Worm (Caenorhabditis elegans) whole organism, L2 larva: Measurements from ENCODE around the gene sec-20.

Experiments used
- C34F6.9 ChIP-seq: fragments of 150-350 bp; optimal IDR thresholded peaks from 2 replicates; lab custom pipeline; 2014; ENCODE audit warnings: missing biosample characterization, missing genetic modification characterization
- F13H6.1 ChIP-seq: sonication (generic microtip); optimal IDR thresholded peaks from 2 replicates; lab custom pipeline; 2016; ENCODE audit warnings: missing genetic modification characterization, missing compliant biosample characterization
- R02D3.7 ChIP-seq: fragments of 150-350 bp; optimal IDR thresholded peaks from 2 replicates; lab custom pipeline; 2014; ENCODE audit warnings: missing biosample characterization, missing genetic modification characterization
- Y55F3AM.14 ChIP-seq: fragments of 200-800 bp; sonication (Bioruptor generic); optimal IDR thresholded peaks from 2 replicates; lab custom pipeline; 2018; ENCODE audit warnings: mild to moderate bottlenecking, missing genetic modification characterization, missing compliant biosample characterization
- ZK546.5 ChIP-seq: sonication (generic microtip); optimal IDR thresholded peaks from 2 replicates; lab custom pipeline; 2017; ENCODE audit warnings: missing biosample characterization, missing genetic modification characterization
- alr-1 ChIP-seq: fragments of 150-350 bp; optimal IDR thresholded peaks from 2 replicates; lab custom pipeline; 2014; ENCODE audit warnings: missing biosample characterization, missing genetic modification characterization
- aly-2 ChIP-seq: fragments of 150-350 bp; optimal IDR thresholded peaks from 2 replicates; lab custom pipeline; 2014; ENCODE audit warnings: missing biosample characterization, missing genetic modification characterization
- ama-1 ChIP-seq: fragments of 150-350 bp; optimal IDR thresholded peaks from 2 replicates; lab custom pipeline; 2018; ENCODE audit warnings: inconsistent platforms
- blmp-1 ChIP-seq: sonication (generic microtip); optimal IDR thresholded peaks from 2 replicates; lab custom pipeline; 2017; ENCODE audit warnings: missing genetic modification characterization, mild to moderate bottlenecking, missing compliant biosample characterization, antibody characterized with exemption, moderate library complexity; ENCODE audit not compliant: insufficient read depth
- ceh-16 ChIP-seq: fragments of 150-350 bp; optimal IDR thresholded peaks from 2 replicates; lab custom pipeline; 2014; ENCODE audit warnings: missing biosample characterization, missing genetic modification characterization
- ceh-82 ChIP-seq: fragments of 150-350 bp; optimal IDR thresholded peaks from 2 replicates; lab custom pipeline; 2014; ENCODE audit warnings: missing biosample characterization, missing genetic modification characterization
- crh-2 ChIP-seq: sonication (generic microtip); optimal IDR thresholded peaks from 2 replicates; lab custom pipeline; 2017; ENCODE audit warnings: missing biosample characterization, missing genetic modification characterization
- egl-27 ChIP-seq: sonication (generic microtip); optimal IDR thresholded peaks from 3 replicates; lab custom pipeline; 2017; ENCODE audit warnings: missing biosample characterization, missing genetic modification reagents, missing genetic modification characterization
- elt-1 ChIP-seq: fragments of 150-350 bp; optimal IDR thresholded peaks from 2 replicates; lab custom pipeline; 2014; ENCODE audit warnings: missing biosample characterization, missing genetic modification characterization
- fos-1 ChIP-seq: fragments of 150-350 bp; optimal IDR thresholded peaks from 2 replicates; lab custom pipeline; 2014; ENCODE audit warnings: missing biosample characterization, missing genetic modification characterization
- gmeb-1 ChIP-seq: fragments of 150-350 bp; optimal IDR thresholded peaks from 2 replicates; lab custom pipeline; 2014; ENCODE audit warnings: missing biosample characterization, missing genetic modification characterization
- lin-13 ChIP-seq: fragments of 150-350 bp; optimal IDR thresholded peaks from 2 replicates; lab custom pipeline; 2014; ENCODE audit warnings: missing biosample characterization, missing genetic modification reagents, missing genetic modification characterization
- lin-39 ChIP-seq: fragments of 150-350 bp; optimal IDR thresholded peaks from 2 replicates; lab custom pipeline; 2014; ENCODE audit warnings: missing biosample characterization, missing genetic modification reagents, missing genetic modification characterization
- lsy-2 ChIP-seq, 2 experiments: fragments of 150-350 bp in 1 of 2; sonication (generic microtip) in 1 of 2; optimal IDR thresholded peaks; 2 replicates each; lab custom pipeline; 2014 to 2017; ENCODE audit warnings: missing biosample characterization in 2 of 2, missing genetic modification characterization in 2 of 2
- mab-5 ChIP-seq: fragments of 150-350 bp; optimal IDR thresholded peaks from 2 replicates; lab custom pipeline; 2014; ENCODE audit warnings: missing biosample characterization, missing genetic modification characterization
- mbf-1 ChIP-seq: sonication (generic microtip); optimal IDR thresholded peaks from 2 replicates; lab custom pipeline; 2017; ENCODE audit warnings: missing biosample characterization, missing genetic modification characterization
- mdl-1 ChIP-seq, 2 experiments: fragments of 150-350 bp in 1 of 2; sonication (generic microtip) in 1 of 2; optimal IDR thresholded peaks; 2 replicates each; lab custom pipeline; 2017; ENCODE audit warnings: missing biosample characterization in 2 of 2, missing genetic modification characterization in 2 of 2
- nhr-10 ChIP-seq: sonication (generic microtip); optimal IDR thresholded peaks from 2 replicates; lab custom pipeline; 2017; ENCODE audit warnings: missing biosample characterization, missing genetic modification characterization
- nhr-11 ChIP-seq: fragments of 150-350 bp; optimal IDR thresholded peaks from 2 replicates; lab custom pipeline; 2014; ENCODE audit warnings: missing biosample characterization, missing genetic modification characterization
- nhr-12 ChIP-seq: fragments of 150-350 bp; optimal IDR thresholded peaks from 2 replicates; lab custom pipeline; 2014; ENCODE audit warnings: missing biosample characterization, missing genetic modification characterization
- nhr-129 ChIP-seq: fragments of 150-350 bp; optimal IDR thresholded peaks from 2 replicates; lab custom pipeline; 2014; ENCODE audit warnings: missing biosample characterization, missing genetic modification characterization
- nhr-237 ChIP-seq: fragments of 150-350 bp; optimal IDR thresholded peaks from 2 replicates; lab custom pipeline; 2014; ENCODE audit warnings: missing biosample characterization, missing genetic modification characterization
- sem-4 ChIP-seq: fragments of 150-350 bp; optimal IDR thresholded peaks from 2 replicates; lab custom pipeline; 2014; ENCODE audit warnings: missing biosample characterization, missing genetic modification reagents, missing genetic modification characterization
- sma-3 ChIP-seq: sonication (generic microtip); optimal IDR thresholded peaks from 2 replicates; lab custom pipeline; 2016; ENCODE audit warnings: missing genetic modification reagents, missing genetic modification characterization, missing compliant biosample characterization
- sma-9 ChIP-seq, 2 experiments: fragments of 150-350 bp in 1 of 2; sonication (generic microtip) in 1 of 2; optimal IDR thresholded peaks; 2 replicates each; lab custom pipeline; 2014 to 2016; ENCODE audit warnings: missing genetic modification characterization in 2 of 2, mild to moderate bottlenecking in 1 of 2, missing biosample characterization in 1 of 2, missing compliant biosample characterization in 1 of 2, missing genetic modification reagents in 1 of 2, moderate library complexity in 1 of 2
- snpc-4 ChIP-seq: fragments of 150-350 bp; optimal IDR thresholded peaks from 2 replicates; lab custom pipeline; 2014; ENCODE audit warnings: missing biosample characterization, missing genetic modification characterization
- unc-39 ChIP-seq: fragments of 150-350 bp; optimal IDR thresholded peaks from 2 replicates; lab custom pipeline; 2014; ENCODE audit warnings: missing biosample characterization, missing genetic modification characterization
- unc-55 ChIP-seq: fragments of 150-350 bp; sonication (generic microtip); optimal IDR thresholded peaks from 3 replicates; lab custom pipeline; 2014; ENCODE audit warnings: missing biosample characterization, missing genetic modification reagents, missing genetic modification characterization
- unc-62 ChIP-seq: fragments of 150-350 bp; optimal IDR thresholded peaks from 2 replicates; lab custom pipeline; 2014; ENCODE audit warnings: missing biosample characterization, missing genetic modification reagents, missing genetic modification characterization
- zag-1 ChIP-seq: fragments of 150-350 bp; optimal IDR thresholded peaks from 2 replicates; lab custom pipeline; 2014; ENCODE audit warnings: missing biosample characterization, missing genetic modification characterization

Gene sec-20

ce11 chrIII:188426-188888 lies 3.4 kb upstream of the sec-20 start, which contains the start of gene ubc-20:
ubc-20 (plus strand) TSS chrIII:188838.
- TF ChIP-seq fos-1 (tag; lab: Kevin White, UChicago) (no peak), nhr-12 (no peak), sma-3 (peak; percentile 1), nhr-129 (peak; percentile 35), gmeb-1 (peak; percentile 18), egl-27 (tag; lab: Kevin White, UChicago) (no peak), unc-55 (GFP tag; lab: Kevin White, UChicago) (peak; percentile 30), mab-5 (tag; lab: Kevin White, UChicago) (no peak), C34F6.9 (tag; lab: Kevin White, UChicago) (peak; percentile 60), alr-1 (tag; lab: Kevin White, UChicago) (no peak), lsy-2 (tag; optimal IDR thresholded peaks at IDR 0.05; lab: Kevin White, UChicago) (peak in 1 of 2 experiments; percentile 48), ceh-82 (tag; lab: Kevin White, UChicago) (no peak)
- TF ChIP-seq, all 48 proteins: peak for 6

DNA sequence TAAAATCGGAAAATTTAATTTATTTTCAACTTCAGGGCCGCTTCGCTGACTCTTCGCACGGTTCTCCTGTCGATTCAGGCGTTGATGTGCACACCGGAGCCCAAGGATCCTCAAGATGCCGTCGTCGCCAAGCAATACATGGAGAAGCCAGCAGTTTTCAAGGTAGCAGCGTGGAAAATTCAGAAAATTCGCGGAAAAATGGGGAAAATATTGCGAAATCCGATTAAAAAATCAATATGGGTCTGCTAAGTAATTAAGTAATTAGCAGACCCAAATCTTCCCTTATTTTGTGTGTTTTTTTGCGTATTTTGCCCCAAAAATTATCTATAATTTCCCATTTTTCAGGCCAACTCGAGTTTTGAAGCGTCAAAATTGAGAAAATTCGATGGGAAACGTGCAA lies 2.6 kb upstream of the sec-20 start:
- TF ChIP-seq zag-1 (tag; lab: Kevin White, UChicago) = no peak
- TF ChIP-seq ceh-16 (tag; lab: Kevin White, UChicago) = no peak
- no peak for TF ChIP-seq unc-39 (tag; lab: Kevin White, UChicago)
- no peak for TF ChIP-seq sma-9 (GFP tag; optimal IDR thresholded peaks at IDR 0.05; lab: Kevin White, UChicago)
- no peak for TF ChIP-seq sma-9 (tag; optimal IDR thresholded peaks at IDR 0.05; lab: Kevin White, UChicago)
- no peak for TF ChIP-seq elt-1
- no peak for TF ChIP-seq nhr-237
- TF ChIP-seq nhr-12 = no peak
- no peak for TF ChIP-seq sem-4 (tag; lab: Kevin White, UChicago)
- no peak for TF ChIP-seq mdl-1 (tag; optimal IDR thresholded peaks at IDR 0.05; lab: Kevin White, UChicago)
- TF ChIP-seq fos-1 (tag; lab: Kevin White, UChicago) = no peak
- TF ChIP-seq crh-2 = no peak
- no peak for TF ChIP-seq ceh-82 (tag; lab: Kevin White, UChicago)
- no peak for TF ChIP-seq egl-27 (tag; lab: Kevin White, UChicago)
- no peak for TF ChIP-seq snpc-4 (tag; lab: Kevin White, UChicago)
- TF ChIP-seq ZK546.5 = no peak

DNA sequence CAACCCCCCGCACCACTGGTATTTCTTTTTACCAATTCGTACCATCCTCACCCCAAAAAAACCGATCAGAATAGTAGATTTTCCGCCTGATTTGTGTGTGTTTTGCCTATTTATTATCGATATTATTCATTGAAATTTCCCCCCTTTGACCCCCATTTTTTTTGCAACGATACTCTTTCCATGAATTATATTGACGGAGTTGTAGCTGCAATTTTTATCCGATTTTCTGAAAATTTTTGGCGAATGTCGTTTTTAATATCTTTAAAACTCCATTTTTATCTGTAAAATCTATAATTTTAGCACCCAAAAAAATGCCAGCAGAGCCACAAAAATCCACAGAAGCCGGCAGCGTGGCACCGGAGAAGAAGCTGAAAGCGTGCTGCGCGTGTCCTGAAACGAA lies 1.2 kb upstream of the sec-20 start, which contains the start of gene cox-17:
Gene cox-17, plus strand, starts transcription at position 301 of the 400 bp plus-strand sequence.
- TF ChIP-seq mab-5 (tag; lab: Kevin White, UChicago) = no peak
- no peak for TF ChIP-seq unc-62
- TF ChIP-seq sma-3 = no peak
- no peak for TF ChIP-seq alr-1 (tag; lab: Kevin White, UChicago)
- TF ChIP-seq nhr-10 = no peak
- TF ChIP-seq, all 48 proteins: peak for 0

ce11 chrIII:194160-194559 lies 2.3 kb downstream of the sec-20 start, which contains the start of gene F40G9.17:
F40G9.17 (plus strand) TSS chrIII:194460.
- TF ChIP-seq elt-1 = no peak
- no peak for TF ChIP-seq ceh-16 (tag; lab: Kevin White, UChicago)
- no peak for TF ChIP-seq alr-1 (tag; lab: Kevin White, UChicago)
- TF ChIP-seq R02D3.7 (tag; lab: Kevin White, UChicago) = no peak
- no peak for TF ChIP-seq Y55F3AM.14 (GFP tag; lab: Kevin White, UChicago)
- no peak for TF ChIP-seq lin-13

ce11 chrIII:203953-204352 lies 12.1 kb downstream of the sec-20 start:
- TF ChIP-seq ama-1 (lab: Kevin White, UChicago) (no peak), nhr-11 (tag; lab: Kevin White, UChicago) (no peak), unc-39 (tag; lab: Kevin White, UChicago) (no peak), mab-5 (tag; lab: Kevin White, UChicago) (no peak), unc-62 (no peak), lsy-2 (tag; optimal IDR thresholded peaks at IDR 0.05; lab: Kevin White, UChicago) (no peak), aly-2 (tag; lab: Kevin White, UChicago) (no peak), mbf-1 (tag; lab: Kevin White, UChicago) (no peak), sma-9 (GFP tag; optimal IDR thresholded peaks at IDR 0.05; lab: Kevin White, UChicago) (no peak), sma-9 (tag; optimal IDR thresholded peaks at IDR 0.05; lab: Kevin White, UChicago) (no peak), alr-1 (tag; lab: Kevin White, UChicago) (no peak), sem-4 (tag; lab: Kevin White, UChicago) (no peak), mdl-1 (tag; optimal IDR thresholded peaks at IDR 0.05; lab: Kevin White, UChicago) (no peak), lin-39 (tag; lab: Kevin White, UChicago) (no peak), blmp-1 (tag; lab: Kevin White, UChicago) (no peak), snpc-4 (tag; lab: Kevin White, UChicago) (no peak), F13H6.1 (tag; lab: Kevin White, UChicago) (no peak), C34F6.9 (tag; lab: Kevin White, UChicago) (no peak), ceh-82 (tag; lab: Kevin White, UChicago) (no peak)
- TF ChIP-seq, all 48 proteins: peak for 0
